Fruit fly (Drosophila melanogaster): Measurements from ENCODE around the gene CG1105.

The CG1105 gene

dm6 chr3R:7067092-7067491 is at the start of gene CG1105, which contains the start of gene CG1965:
Gene CG1105, minus strand, starts transcription at chr3R:7067136.
Gene CG1965, plus strand, starts transcription at chr3R:7067401.
- TF ChIP-seq CG17801 (GFP tag; optimal IDR thresholded peaks at IDR 0.05; ENCODE audit: partially characterized antibody), result peak; percentile 87

- TF ChIP-seq CG17801 (GFP tag; optimal IDR thresholded peaks at IDR 0.05; ENCODE audit: partially characterized antibody), result no peak
These were observed 49.6 kb upstream of the CG1105 start for dm6 chr3R:7116511-7116910.

- no peak for TF ChIP-seq CG17801 (GFP tag; optimal IDR thresholded peaks at IDR 0.05; ENCODE audit: partially characterized antibody)
These were observed 46.0 kb upstream of the CG1105 start for dm6 chr3R:7112977-7113376.

- no peak for TF ChIP-seq CG17801 (GFP tag; optimal IDR thresholded peaks at IDR 0.05; ENCODE audit: partially characterized antibody)
These were observed 44.4 kb upstream of the CG1105 start for dm6 chr3R:7111206-7111858.

- TF ChIP-seq CG17801 (GFP tag; optimal IDR thresholded peaks at IDR 0.05; ENCODE audit: partially characterized antibody), result no peak
These were observed 42.9 kb upstream of the CG1105 start for dm6 chr3R:7109760-7110303.

- peak; percentile 96 for TF ChIP-seq CG17801 (GFP tag; optimal IDR thresholded peaks at IDR 0.05; ENCODE audit: partially characterized antibody)
These were observed 41.8 kb upstream of the CG1105 start for dm6 chr3R:7108589-7109312.

- TF ChIP-seq CG17801 (GFP tag; optimal IDR thresholded peaks at IDR 0.05; ENCODE audit: partially characterized antibody), result no peak
These were observed 41.0 kb upstream of the CG1105 start for dm6 chr3R:7107713-7108588.

dm6 chr3R:7105503-7106164 is 38.7 kb upstream of the CG1105 start:
- TF ChIP-seq CG17801 (GFP tag; optimal IDR thresholded peaks at IDR 0.05; ENCODE audit: partially characterized antibody), result no peak

dm6 chr3R:7104308-7104707 is 37.4 kb upstream of the CG1105 start:
- TF ChIP-seq CG17801 (GFP tag; optimal IDR thresholded peaks at IDR 0.05; ENCODE audit: partially characterized antibody), result no peak

dm6 chr3R:7102853-7103833 is 36.2 kb upstream of the CG1105 start:
- TF ChIP-seq CG17801 (GFP tag; optimal IDR thresholded peaks at IDR 0.05; ENCODE audit: partially characterized antibody), result no peak

- TF ChIP-seq CG17801 (GFP tag; optimal IDR thresholded peaks at IDR 0.05; ENCODE audit: partially characterized antibody), result no peak
These were observed 27.4 kb upstream of the CG1105 start for dm6 chr3R:7094368-7094767.

dm6 chr3R:7093592-7093991 is 26.7 kb upstream of the CG1105 start:
- TF ChIP-seq CG17801 (GFP tag; optimal IDR thresholded peaks at IDR 0.05; ENCODE audit: partially characterized antibody), result peak; percentile 42

dm6 chr3R:7091904-7092303 is 25.0 kb upstream of the CG1105 start:
- no peak for TF ChIP-seq CG17801 (GFP tag; optimal IDR thresholded peaks at IDR 0.05; ENCODE audit: partially characterized antibody)

Data from ovary, adult (tissue).